Fruit fly (Drosophila melanogaster): ENCODE results near the gene CG9743.

The CG9743 gene

DNA sequence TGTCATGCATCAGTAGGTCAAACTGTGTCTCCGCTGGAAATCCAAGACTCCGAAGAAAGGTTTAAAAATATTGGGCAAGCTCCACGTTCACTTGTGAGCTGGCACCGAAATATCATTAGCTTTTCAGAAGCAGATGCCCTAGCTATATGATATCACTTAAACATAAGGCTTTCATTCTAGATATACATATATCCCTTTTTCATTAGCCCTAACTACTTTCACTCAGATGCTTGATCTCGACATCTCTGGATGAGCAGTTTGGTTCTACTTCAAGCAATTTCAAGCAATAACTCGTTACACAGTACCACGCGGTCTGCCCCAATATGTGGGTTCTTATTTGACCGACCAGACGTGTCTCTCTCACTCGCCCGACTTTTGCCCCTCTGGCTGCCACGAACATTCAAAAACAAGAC is 11.3 kb downstream of the CG9743 start (continued):
- no peak for TF ChIP-seq CG34224 (GFP tag; IDR thresholded peaks at IDR 0.05; ENCODE audit: partially characterized antibody)
- no peak for TF ChIP-seq CG7928 (GFP tag; optimal IDR thresholded peaks at IDR 0.05)
- TF ChIP-seq zen2 (GFP tag; IDR thresholded peaks at IDR 0.05; ENCODE audit: partially characterized antibody) = no peak
- no peak for TF ChIP-seq CG5953 (GFP tag; IDR thresholded peaks at IDR 0.05)
- no peak for TF ChIP-seq CG7271 (tag; optimal IDR thresholded peaks at IDR 0.05)
- no peak for TF ChIP-seq maf-S (GFP tag; optimal IDR thresholded peaks at IDR 0.05)
- TF ChIP-seq lilli (GFP tag; optimal IDR thresholded peaks at IDR 0.05) = peak; percentile 62
- no peak for TF ChIP-seq CTCF (GFP tag; optimal IDR thresholded peaks at IDR 0.05)
- TF ChIP-seq lov (optimal IDR thresholded peaks at IDR 0.05) = no peak
- no peak for TF ChIP-seq lov (GFP tag; IDR thresholded peaks at IDR 0.05)
- TF ChIP-seq disco-r (GFP tag; optimal IDR thresholded peaks at IDR 0.05) = no peak
- TF ChIP-seq ac (GFP tag; optimal IDR thresholded peaks at IDR 0.05) = no peak
- TF ChIP-seq CG9876 (GFP tag; optimal IDR thresholded peaks at IDR 0.05) = no peak
- no peak for TF ChIP-seq Rx (GFP tag; IDR thresholded peaks at IDR 0.05)
- TF ChIP-seq Usf (GFP tag; optimal IDR thresholded peaks at IDR 0.05) = peak; percentile 7
- TF ChIP-seq CG12071 (GFP tag; optimal IDR thresholded peaks at IDR 0.05) = no peak
- TF ChIP-seq chm (GFP tag; IDR thresholded peaks at IDR 0.05) = no peak
- TF ChIP-seq dmrt99B (tag; optimal IDR thresholded peaks at IDR 0.05) = peak; percentile 53
- TF ChIP-seq CG2199 (GFP tag; IDR thresholded peaks at IDR 0.05) = no peak
- no peak for TF ChIP-seq CG31365 (tag; optimal IDR thresholded peaks at IDR 0.05)
- no peak for TF ChIP-seq Mrtf (GFP tag; IDR thresholded peaks at IDR 0.05)
- TF ChIP-seq bigmax (GFP tag; optimal IDR thresholded peaks at IDR 0.05) = no peak
- TF ChIP-seq trh (GFP tag; optimal IDR thresholded peaks at IDR 0.05) = no peak
- TF ChIP-seq tin (GFP tag; optimal IDR thresholded peaks at IDR 0.05) = no peak
- TF ChIP-seq Six4 (GFP tag; optimal IDR thresholded peaks at IDR 0.05) = no peak
- TF ChIP-seq ftz-f1 (GFP tag; optimal IDR thresholded peaks at IDR 0.05) = no peak
- TF ChIP-seq Fer2 (tag; optimal IDR thresholded peaks at IDR 0.05) = no peak
- no peak for TF ChIP-seq Opbp (GFP tag; IDR thresholded peaks at IDR 0.05; ENCODE audit: partially characterized antibody)
- TF ChIP-seq Atf6 (GFP tag; IDR thresholded peaks at IDR 0.05) = no peak
- TF ChIP-seq CG14710 (tag; optimal IDR thresholded peaks at IDR 0.05) = no peak
- TF ChIP-seq CG18619 (GFP tag; optimal IDR thresholded peaks at IDR 0.05) = peak; percentile 60
- no peak for TF ChIP-seq CG15514 (GFP tag; optimal IDR thresholded peaks at IDR 0.05)
- no peak for TF ChIP-seq CG6813 (GFP tag; optimal IDR thresholded peaks at IDR 0.05)
- peak; percentile 66 for TF ChIP-seq shn (GFP tag; optimal IDR thresholded peaks at IDR 0.05)
- TF ChIP-seq CG4282 (GFP tag; optimal IDR thresholded peaks at IDR 0.05) = no peak
- TF ChIP-seq sima (GFP tag; optimal IDR thresholded peaks at IDR 0.05) = no peak
- TF ChIP-seq sim (GFP tag; IDR thresholded peaks at IDR 0.05) = no peak
- TF ChIP-seq caup (GFP tag; optimal IDR thresholded peaks at IDR 0.05; ENCODE audit: severe bottlenecking) = no peak
- no peak for TF ChIP-seq CG17359 (tag; optimal IDR thresholded peaks at IDR 0.05)
- TF ChIP-seq gsb-n (tag; optimal IDR thresholded peaks at IDR 0.05) = peak; percentile 27
- no peak for TF ChIP-seq CG6175 (GFP tag; IDR thresholded peaks at IDR 0.05)
- TF ChIP-seq CHES-1-like (GFP tag; optimal IDR thresholded peaks at IDR 0.05) = peak; percentile 19
- TF ChIP-seq C15 (GFP tag; IDR thresholded peaks at IDR 0.05) = no peak
- no peak for TF ChIP-seq H15 (GFP tag; IDR thresholded peaks at IDR 0.05)
- TF ChIP-seq CG16779 (GFP tag; IDR thresholded peaks at IDR 0.05) = no peak
- TF ChIP-seq CG1647 (GFP tag; optimal IDR thresholded peaks at IDR 0.05) = peak; percentile 37
- no peak for TF ChIP-seq ci (GFP tag; IDR thresholded peaks at IDR 0.05)
- no peak for TF ChIP-seq CG2875 (GFP tag; optimal IDR thresholded peaks at IDR 0.05)
- TF ChIP-seq CG15269 (tag; optimal IDR thresholded peaks at IDR 0.05) = peak; percentile 63
- TF ChIP-seq Dip3 (GFP tag; optimal IDR thresholded peaks at IDR 0.05) = peak; percentile 20
- no peak for TF ChIP-seq CG6272 (GFP tag; IDR thresholded peaks at IDR 0.05)
- peak; percentile 36 for TF ChIP-seq CG10979 (tag; optimal IDR thresholded peaks at IDR 0.05)
- TF ChIP-seq ab (GFP tag; optimal IDR thresholded peaks at IDR 0.05) = no peak

Measured in whole organism, embryonic.